Fruit fly (Drosophila melanogaster): Measurements from ENCODE around the gene spartin.

dm6 chr3R:4678362-4678761 is 23.8 kb downstream of the spartin start:
- TF ChIP-seq Hr51 (GFP tag; optimal IDR thresholded peaks at IDR 0.05) (no peak), lola (GFP tag; optimal IDR thresholded peaks at IDR 0.05) (no peak), danr (GFP tag; IDR thresholded peaks at IDR 0.05) (no peak), CG10274 (GFP tag; optimal IDR thresholded peaks at IDR 0.05) (no peak), Nf-YA (GFP tag; IDR thresholded peaks at IDR 0.05) (no peak), Nf-YB (GFP tag; optimal IDR thresholded peaks at IDR 0.05) (no peak), CG5953 (GFP tag; IDR thresholded peaks at IDR 0.05) (no peak), CG2202 (tag; optimal IDR thresholded peaks at IDR 0.05) (no peak), CG3065 (GFP tag; optimal IDR thresholded peaks at IDR 0.05) (no peak), CG5180 (GFP tag; optimal IDR thresholded peaks at IDR 0.05) (no peak), nau (GFP tag; optimal IDR thresholded peaks at IDR 0.05) (no peak)

Data from whole organism, embryonic.